Fruit fly (Drosophila melanogaster): Measurements from ENCODE around the gene CG9689.

The CG9689 gene

DNA sequence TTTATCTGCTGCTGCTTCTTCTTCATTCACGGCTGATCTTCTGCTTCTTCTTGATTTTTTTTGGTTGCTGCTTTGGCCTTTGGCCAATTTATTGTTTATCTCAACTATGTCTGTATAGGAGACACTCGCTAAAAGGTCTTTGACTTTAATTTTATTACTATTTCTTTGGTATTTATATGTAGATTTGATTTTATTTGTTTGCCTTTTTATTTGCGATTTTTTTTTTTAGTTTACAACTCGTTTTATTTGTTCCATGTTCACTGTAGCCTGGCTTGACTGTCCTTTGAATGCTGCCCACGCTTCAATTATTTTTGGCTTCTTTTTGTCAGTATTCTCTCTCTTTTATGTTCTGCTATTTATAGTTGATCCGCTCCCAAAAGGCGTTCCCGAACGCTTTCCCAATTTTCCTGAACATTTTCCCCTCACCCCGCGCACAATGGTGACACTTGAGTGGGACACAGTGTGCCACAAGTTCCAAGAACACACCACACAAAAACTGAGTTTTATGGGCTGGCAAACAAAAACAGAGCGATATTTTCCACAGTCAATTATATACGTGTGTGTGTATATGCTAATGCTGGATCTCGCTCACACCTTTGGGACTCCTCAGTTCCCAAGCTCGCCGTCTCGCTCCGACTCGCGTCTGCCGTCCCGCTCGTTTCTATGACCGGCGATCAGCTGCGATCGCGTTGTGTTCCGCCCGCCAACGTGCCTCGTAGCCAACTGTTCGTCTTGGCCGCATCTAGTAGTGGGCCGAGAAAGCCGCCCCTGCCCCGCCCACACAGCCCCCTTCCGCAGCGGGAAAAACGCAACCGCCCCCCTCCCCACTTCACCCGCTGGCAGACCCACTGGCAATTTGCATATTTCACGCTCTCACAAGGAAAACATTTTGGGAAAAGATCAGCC, 5.6 kb upstream of the CG9689 start, which contains the start of gene CG15247 (continued):
- peak; percentile 25 for TF ChIP-seq CG11723 (GFP tag; optimal IDR thresholded peaks at IDR 0.05)
- peak; percentile 49 for TF ChIP-seq CG8944 (GFP tag; optimal IDR thresholded peaks at IDR 0.05)
- TF ChIP-seq Ets97D (GFP tag; optimal IDR thresholded peaks at IDR 0.05), result peak; percentile 31
- peak; percentile 88 for TF ChIP-seq Rfx (GFP tag; IDR thresholded peaks at IDR 0.05)
- no peak for TF ChIP-seq CG3726 (GFP tag; IDR thresholded peaks at IDR 0.05)
- TF ChIP-seq CG14014 (GFP tag; IDR thresholded peaks at IDR 0.05), result peak; percentile 82
- peak; percentile 60 for TF ChIP-seq CG10209 (GFP tag; optimal IDR thresholded peaks at IDR 0.05)
- TF ChIP-seq CG11247 (GFP tag; IDR thresholded peaks at IDR 0.05), result peak; percentile 79
- TF ChIP-seq CG12769 (tag; optimal IDR thresholded peaks at IDR 0.05), result peak; percentile 95
- TF ChIP-seq CG12659 (GFP tag; optimal IDR thresholded peaks at IDR 0.05), result peak; percentile 62
- TF ChIP-seq Chrac-16 (GFP tag; optimal IDR thresholded peaks at IDR 0.05), result peak; percentile 50
- peak in 1 of 2 experiments; percentile 86 for TF ChIP-seq bsh (GFP tag; optimal IDR thresholded peaks at IDR 0.05)
- no peak for TF ChIP-seq luna (GFP tag; optimal IDR thresholded peaks at IDR 0.05)
- TF ChIP-seq Lpt (GFP tag; optimal IDR thresholded peaks at IDR 0.05), result no peak
- TF ChIP-seq abd-A (tag; optimal IDR thresholded peaks at IDR 0.05), result no peak
- TF ChIP-seq MBD-R2 (GFP tag; IDR thresholded peaks at IDR 0.05), result peak; percentile 41; the same call in 1 of the 2 replicates
- peak; percentile 79 for TF ChIP-seq esg (GFP tag; conservative IDR thresholded peaks at IDR 0.05)
- TF ChIP-seq CG8765 (GFP tag; IDR thresholded peaks at IDR 0.05), result peak; percentile 65
- no peak for TF ChIP-seq gt (GFP tag; IDR thresholded peaks at IDR 0.05)
- TF ChIP-seq sens-2 (GFP tag; IDR thresholded peaks at IDR 0.05), result 0 out of 2 replicates have a peak, but pooled peaks have one; percentile 18
- no peak for TF ChIP-seq sima (GFP tag; optimal IDR thresholded peaks at IDR 0.05)
- no peak for TF ChIP-seq hb (GFP tag; IDR thresholded peaks at IDR 0.05; ENCODE audit: partially characterized antibody)
- peak; percentile 93 for TF ChIP-seq Med (GFP tag)
- TF ChIP-seq crol (GFP tag; IDR thresholded peaks at IDR 0.05), result peak; percentile 82
- peak; percentile 66; the same call in 1 of the 2 replicates for TF ChIP-seq wor (GFP tag; IDR thresholded peaks at IDR 0.05)
- TF ChIP-seq D19B (GFP tag; optimal IDR thresholded peaks at IDR 0.05), result peak; percentile 34
- TF ChIP-seq CG15073 (GFP tag; optimal IDR thresholded peaks at IDR 0.05), result no peak
- TF ChIP-seq ara (GFP tag; IDR thresholded peaks at IDR 0.05), result peak; percentile 81
- no peak for TF ChIP-seq Stat92E (GFP tag; optimal IDR thresholded peaks at IDR 0.05)
- TF ChIP-seq CrebB (tag; optimal IDR thresholded peaks at IDR 0.05), result peak; percentile 27
- TF ChIP-seq kay (GFP tag; optimal IDR thresholded peaks at IDR 0.05), result peak; percentile 28
- TF ChIP-seq danr (GFP tag; IDR thresholded peaks at IDR 0.05), result peak; percentile 54; the same call in 1 of the 2 replicates
- peak; percentile 54 for TF ChIP-seq Six4 (GFP tag; optimal IDR thresholded peaks at IDR 0.05)
- peak; percentile 59 to 63 for TF ChIP-seq chif (GFP tag; optimal IDR thresholded peaks at IDR 0.05)
- no peak for TF ChIP-seq pb (GFP tag; optimal IDR thresholded peaks at IDR 0.05)
- TF ChIP-seq HmgZ (tag; optimal IDR thresholded peaks at IDR 0.05), result peak; percentile 49
- 0 out of 2 replicates have a peak, but pooled peaks have one; percentile 24 for TF ChIP-seq toy (GFP tag; IDR thresholded peaks at IDR 0.05)
- TF ChIP-seq CG4820 (GFP tag; optimal IDR thresholded peaks at IDR 0.05), result peak; percentile 61
- peak; percentile 65 for TF ChIP-seq fd3F (GFP tag; optimal IDR thresholded peaks at IDR 0.05)
- TF ChIP-seq Deaf1 (tag; optimal IDR thresholded peaks at IDR 0.05), result peak; percentile 24
- TF ChIP-seq Kr (GFP tag; optimal IDR thresholded peaks at IDR 0.05), result no peak
- peak; percentile 90 for TF ChIP-seq ci (GFP tag; IDR thresholded peaks at IDR 0.05)
- TF ChIP-seq CG31388 (GFP tag; optimal IDR thresholded peaks at IDR 0.05), result peak; percentile 1
- TF ChIP-seq Lim3 (GFP tag; IDR thresholded peaks at IDR 0.05), result no peak
- peak; percentile 67 for TF ChIP-seq CG9727 (GFP tag; optimal IDR thresholded peaks at IDR 0.05)
- peak; percentile 58 for TF ChIP-seq Dek (tag; optimal IDR thresholded peaks at IDR 0.05)
- no peak for TF ChIP-seq CG10565 (GFP tag; optimal IDR thresholded peaks at IDR 0.05)
- TF ChIP-seq Neu2 (GFP tag; optimal IDR thresholded peaks at IDR 0.05; ENCODE audit: borderline replicate concordance), result no peak
- TF ChIP-seq seq (GFP tag; IDR thresholded peaks at IDR 0.05), result peak; percentile 70
